Fruit fly (Drosophila melanogaster): ENCODE results near the gene Paip2.

The Paip2 gene

dm6 chr3R:13014168-13014881 is 33.7 kb downstream of the Paip2 start (continued):
- TF ChIP-seq pan (optimal IDR thresholded peaks at IDR 0.05) (no peak), pan (GFP tag; optimal IDR thresholded peaks at IDR 0.05 in 1 of 2, IDR thresholded peaks at IDR 0.05 in 1 of 2) (peak in 1 of 2 experiments; percentile 49), CG32532 (GFP tag; IDR thresholded peaks at IDR 0.05) (no peak), CG15269 (tag; optimal IDR thresholded peaks at IDR 0.05) (peak; percentile 46), lab (GFP tag; optimal IDR thresholded peaks at IDR 0.05) (peak; percentile 5), CG17912 (GFP tag; optimal IDR thresholded peaks at IDR 0.05) (no peak), pho (GFP tag; optimal IDR thresholded peaks at IDR 0.05) (no peak), CG9932 (GFP tag; IDR thresholded peaks at IDR 0.05) (peak; percentile 42), slbo (GFP tag; IDR thresholded peaks at IDR 0.05) (peak; percentile 26; the same call in 1 of the 2 replicates), Sox102F (GFP tag; optimal IDR thresholded peaks at IDR 0.05) (peak; percentile 6), Rfx (GFP tag; IDR thresholded peaks at IDR 0.05) (peak; percentile 43), CG10321 (GFP tag; IDR thresholded peaks at IDR 0.05) (no peak), CG11504 (tag; optimal IDR thresholded peaks at IDR 0.05) (peak; percentile 27), Sin3A (optimal IDR thresholded peaks at IDR 0.05) (no peak), CG17361 (GFP tag; IDR thresholded peaks at IDR 0.05) (0 out of 3 replicates have a peak, but pooled peaks have one; percentile 18), Ptx1 (GFP tag; IDR thresholded peaks at IDR 0.05) (peak; percentile 12; the same call in 1 of the 2 replicates), otp (GFP tag; IDR thresholded peaks at IDR 0.05) (no peak), CG13624 (GFP tag; optimal IDR thresholded peaks at IDR 0.05) (peak; percentile 20), twi (tag; optimal IDR thresholded peaks at IDR 0.05) (peak; percentile 37), CG13424 (tag; optimal IDR thresholded peaks at IDR 0.05) (peak; percentile 8), Stat92E (GFP tag; optimal IDR thresholded peaks at IDR 0.05) (peak in 1 of 3 experiments; percentile 20), CG12155 (GFP tag; optimal IDR thresholded peaks at IDR 0.05) (no peak), Fer3 (tag; optimal IDR thresholded peaks at IDR 0.05) (peak; percentile 21), CG12942 (GFP tag; optimal IDR thresholded peaks at IDR 0.05) (no peak), CG32772 (GFP tag; IDR thresholded peaks at IDR 0.05) (no peak), CG17359 (tag; optimal IDR thresholded peaks at IDR 0.05) (peak; percentile 21), hb (GFP tag; IDR thresholded peaks at IDR 0.05; ENCODE audit: partially characterized antibody) (no peak), CG8290 (GFP tag; optimal IDR thresholded peaks at IDR 0.05) (no peak), CG8290 (tag; optimal IDR thresholded peaks at IDR 0.05) (peak in 1 of 2 experiments; percentile 41), Hsf (GFP tag; optimal IDR thresholded peaks at IDR 0.05) (peak; percentile 8), CG7963 (GFP tag; IDR thresholded peaks at IDR 0.05; ENCODE audit: partially characterized antibody) (no peak), row (GFP tag; IDR thresholded peaks at IDR 0.05) (peak; percentile 44; the same call in 1 of the 3 replicates), CG14050 (GFP tag; IDR thresholded peaks at IDR 0.05) (peak; percentile 16; the same call in 1 of the 3 replicates), Xbp1 (GFP tag; optimal IDR thresholded peaks at IDR 0.05) (peak; percentile 0), stwl (tag; optimal IDR thresholded peaks at IDR 0.05) (no peak)

- peak; percentile 20; the same call in 1 of the 3 replicates for TF ChIP-seq CG34422 (GFP tag; IDR thresholded peaks at IDR 0.05)
- no peak for TF ChIP-seq slp2 (GFP tag; optimal IDR thresholded peaks at IDR 0.05)
- TF ChIP-seq Dll (GFP tag; IDR thresholded peaks at IDR 0.05; ENCODE audit: partially characterized antibody) = 0 out of 4 replicates have a peak, but pooled peaks have one; percentile 20
- TF ChIP-seq B-H2 (GFP tag; optimal IDR thresholded peaks at IDR 0.05) = no peak
- peak; percentile 57 for TF ChIP-seq Blimp-1 (GFP tag; optimal IDR thresholded peaks at IDR 0.05)
- no peak for TF ChIP-seq CG3407 (GFP tag; optimal IDR thresholded peaks at IDR 0.05)
- TF ChIP-seq Hand (GFP tag; optimal IDR thresholded peaks at IDR 0.05) = no peak
- peak; percentile 52 for TF ChIP-seq Deaf1 (tag; optimal IDR thresholded peaks at IDR 0.05)
- no peak for TF ChIP-seq CG9817 (tag; optimal IDR thresholded peaks at IDR 0.05)
- TF ChIP-seq Dp (GFP tag; optimal IDR thresholded peaks at IDR 0.05) = peak; percentile 5
- TF ChIP-seq Med (GFP tag) = peak; percentile 0
- no peak for TF ChIP-seq Fer2 (tag; optimal IDR thresholded peaks at IDR 0.05)
- no peak for TF ChIP-seq ewg (GFP tag; optimal IDR thresholded peaks at IDR 0.05)
- no peak for TF ChIP-seq dpn (GFP tag; optimal IDR thresholded peaks at IDR 0.05)
- peak in 1 of 2 experiments; percentile 19 for TF ChIP-seq Pdp1 (GFP tag; optimal IDR thresholded peaks at IDR 0.05)
- TF ChIP-seq CG2199 (GFP tag; IDR thresholded peaks at IDR 0.05) = 0 out of 3 replicates have a peak, but pooled peaks have one; percentile 12
Observed at dm6 chr3R:13015402-13015801, 34.8 kb downstream of the Paip2 start.
